Fruit fly (Drosophila melanogaster): ENCODE data around the gene mAChR-C.

- TF ChIP-seq psq (optimal IDR thresholded peaks at IDR 0.05): no peak
- TF ChIP-seq insv (optimal IDR thresholded peaks at IDR 0.05): no peak
Measured at dm6 chrX:6803880-6804484, 28.5 kb downstream of the mAChR-C start.
